Worm (Caenorhabditis elegans) whole organism, L4/young adult: Measurements from ENCODE around the gene T26H8.5.
"Not testable (repeated sequence)": the region's sequence is repeated elsewhere in the genome, so short reads cannot be mapped to it uniquely, and the experiment has no call there.

ENCODE experiments used
- dao-5 ChIP-seq: sonication (generic microtip); optimal IDR thresholded peaks from 2 replicates; lab custom pipeline; 2016; ENCODE audit warnings: missing genotype, missing genetic modification characterization, moderate library complexity, missing compliant biosample characterization
- him-1 ChIP-seq: sonication (generic microtip); optimal IDR thresholded peaks from 2 replicates; lab custom pipeline; 2016; ENCODE audit warnings: missing genotype, missing genetic modification reagents, missing genetic modification characterization, missing compliant biosample characterization

- not testable (repeated sequence) for TF ChIP-seq dao-5, him-1 (tag; lab: Kevin White, UChicago)
Measured at ce11 chrV:15262336-15262735, 43.1 kb downstream of the T26H8.5 start, which contains the start of gene M01B2.10.
